Worm (Caenorhabditis elegans): ENCODE data around the gene T22H9.1.

DNA sequence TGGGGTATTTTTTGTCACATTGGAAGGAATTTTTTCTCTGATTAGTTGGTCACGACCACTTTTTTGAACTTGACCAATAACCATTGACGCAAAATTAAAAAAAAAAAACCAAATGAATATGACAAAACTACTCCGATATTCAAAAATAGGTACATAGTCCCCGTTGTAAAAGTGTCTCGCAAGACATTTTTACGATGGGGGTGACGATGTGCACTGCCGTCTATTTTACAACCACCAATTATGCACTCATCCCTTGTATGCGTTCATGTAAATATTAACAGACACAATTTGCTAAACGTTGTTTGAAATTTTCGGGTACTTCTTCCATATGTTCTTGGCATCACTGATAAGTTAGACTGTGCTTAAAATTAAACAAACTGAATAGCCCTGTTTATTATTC, 40.2 kb downstream of the T22H9.1 start, which contains the start of gene scl-27:
- TF ChIP-seq lin-54 (GFP tag; optimal IDR thresholded peaks at IDR 0.05) (no peak), rcor-1 (GFP tag; IDR thresholded peaks at IDR 0.05) (no peak), lin-40 (tag; optimal IDR thresholded peaks at IDR 0.05) (no peak), athp-1 (tag; optimal IDR thresholded peaks at IDR 0.05) (no peak)

Measured in whole organism, young adult.